Worm (Caenorhabditis elegans) whole organism, L2 larva: ENCODE measurements around the gene srbc-58.

Source experiments
- aly-2 ChIP-seq: fragments of 150-350 bp; optimal IDR thresholded peaks from 2 replicates; lab custom pipeline; 2014; ENCODE audit warnings: missing biosample characterization, missing genetic modification characterization
- ceh-16 ChIP-seq: fragments of 150-350 bp; optimal IDR thresholded peaks from 2 replicates; lab custom pipeline; 2014; ENCODE audit warnings: missing biosample characterization, missing genetic modification characterization
- elt-3 ChIP-seq: sonication (generic microtip); optimal IDR thresholded peaks from 2 replicates; lab custom pipeline; 2017; ENCODE audit warnings: missing biosample characterization, missing genetic modification characterization
- mab-5 ChIP-seq: fragments of 150-350 bp; optimal IDR thresholded peaks from 2 replicates; lab custom pipeline; 2014; ENCODE audit warnings: missing biosample characterization, missing genetic modification characterization
- snpc-4 ChIP-seq: fragments of 150-350 bp; optimal IDR thresholded peaks from 2 replicates; lab custom pipeline; 2014; ENCODE audit warnings: missing biosample characterization, missing genetic modification characterization
- unc-39 ChIP-seq: fragments of 150-350 bp; optimal IDR thresholded peaks from 2 replicates; lab custom pipeline; 2014; ENCODE audit warnings: missing biosample characterization, missing genetic modification characterization
- unc-55 ChIP-seq: fragments of 150-350 bp; sonication (generic microtip); optimal IDR thresholded peaks from 3 replicates; lab custom pipeline; 2014; ENCODE audit warnings: missing biosample characterization, missing genetic modification reagents, missing genetic modification characterization

- TF ChIP-seq unc-55 (GFP tag; lab: Kevin White, UChicago), result no peak
- no peak for TF ChIP-seq ceh-16
- no peak for TF ChIP-seq snpc-4 (tag; lab: Kevin White, UChicago)
- TF ChIP-seq mab-5, result no peak
- no peak for TF ChIP-seq unc-39 (tag; lab: Kevin White, UChicago)
- TF ChIP-seq elt-3 (tag; lab: Kevin White, UChicago), result no peak
- TF ChIP-seq aly-2 (tag; lab: Kevin White, UChicago), result no peak
Observed at ce11 chrV:761235-761634, 13.6 kb upstream of the srbc-58 start, which contains the start of gene C05E4.15.
